Fruit fly (Drosophila melanogaster) whole organism, pupa: Measurements from ENCODE around the gene Sox21b.

Experiments used
- CG10348 ChIP-seq: fragments of 200-800 bp; sonication (Bioruptor generic); IDR thresholded peaks from 2 replicates; pipeline ENCODE4 v1.3.6; 2022; ENCODE audit warnings: missing biosample characterization, missing genetic modification characterization
- CG12605 ChIP-seq: fragments of 200-800 bp; sonication (Bioruptor generic); IDR thresholded peaks from 2 replicates; pipeline ENCODE4 v1.3.6; 2022; ENCODE audit warnings: missing biosample characterization, missing genetic modification characterization
- CG13204 ChIP-seq: fragments of 200-800 bp; sonication (Bioruptor generic); optimal IDR thresholded peaks from 2 replicates; lab custom pipeline; 2018; ENCODE audit warnings: missing biosample characterization, mild to moderate bottlenecking, missing genetic modification characterization, moderate library complexity
- CG14655 ChIP-seq: fragments of 200-800 bp; sonication (Bioruptor generic); optimal IDR thresholded peaks from 3 replicates; lab custom pipeline; 2017; ENCODE audit warnings: mild to moderate bottlenecking, missing biosample characterization, missing genetic modification reagents, missing genetic modification characterization
- CG15710 ChIP-seq: fragments of 200-800 bp; sonication (Bioruptor generic); optimal IDR thresholded peaks from 2 replicates; lab custom pipeline; 2018; ENCODE audit warnings: missing biosample characterization, mild to moderate bottlenecking, missing genetic modification characterization, moderate library complexity
- CG17806 ChIP-seq: fragments of 200-800 bp; sonication (Bioruptor generic); optimal IDR thresholded peaks from 2 replicates; lab custom pipeline; 2018; ENCODE audit warnings: missing biosample characterization, mild to moderate bottlenecking, missing genetic modification characterization, moderate library complexity
- CG32121 ChIP-seq: fragments of 200-800 bp; sonication (Bioruptor generic); IDR thresholded peaks from 2 replicates; pipeline ENCODE4 v1.3.6; 2022; ENCODE audit warnings: missing biosample characterization, missing genetic modification characterization
- CG34367 ChIP-seq: fragments of 200-800 bp; sonication (Bioruptor generic); optimal IDR thresholded peaks from 2 replicates; lab custom pipeline; 2018; ENCODE audit warnings: missing biosample characterization, mild to moderate bottlenecking, missing genetic modification characterization
- CG4496 ChIP-seq: fragments of 200-800 bp; sonication (Bioruptor generic); IDR thresholded peaks from 3 replicates; pipeline ENCODE4 v1.3.6; 2022; ENCODE audit warnings: missing biosample characterization, missing genetic modification characterization
- CG8159 ChIP-seq: fragments of 200-800 bp; sonication (Bioruptor generic); optimal IDR thresholded peaks from 3 replicates; lab custom pipeline; 2018; ENCODE audit warnings: missing biosample characterization, mild to moderate bottlenecking, missing genetic modification characterization, moderate library complexity
- CG8301 ChIP-seq: fragments of 200-800 bp; sonication (Bioruptor generic); optimal IDR thresholded peaks from 2 replicates; lab custom pipeline; 2018; ENCODE audit warnings: missing biosample characterization, mild to moderate bottlenecking, missing genetic modification characterization
- CG9948 ChIP-seq: fragments of 200-800 bp; sonication (Bioruptor generic); optimal IDR thresholded peaks from 2 replicates; lab custom pipeline; 2018; ENCODE audit warnings: missing biosample characterization, mild to moderate bottlenecking, missing genetic modification characterization, moderate library complexity
- D1 ChIP-seq: fragments of 200-800 bp; sonication (Bioruptor generic); optimal IDR thresholded peaks from 2 replicates; lab custom pipeline; 2018; ENCODE audit warnings: missing biosample characterization, mild to moderate bottlenecking, missing genetic modification characterization, moderate library complexity
- EcR ChIP-seq: fragments of 200-800 bp; sonication (Bioruptor generic); optimal IDR thresholded peaks from 3 replicates; lab custom pipeline; 2019; ENCODE audit warnings: missing biosample characterization, missing genetic modification characterization, mild to moderate bottlenecking, moderate library complexity, missing genetic modification reagents
- Ets98B ChIP-seq: fragments of 200-800 bp; sonication (Bioruptor generic); IDR thresholded peaks from 2 replicates; pipeline ENCODE4 v1.3.6; 2022; ENCODE audit warnings: missing biosample characterization, missing genetic modification characterization
- Pif1A ChIP-seq: fragments of 200-800 bp; sonication (Bioruptor generic); optimal IDR thresholded peaks from 3 replicates; lab custom pipeline; 2016; ENCODE audit warnings: missing biosample characterization, missing genetic modification characterization
- Pif1B ChIP-seq: fragments of 200-800 bp; sonication (Bioruptor generic); optimal IDR thresholded peaks from 3 replicates; lab custom pipeline; 2016; ENCODE audit warnings: missing biosample characterization, missing genetic modification characterization
- Snoo ChIP-seq: fragments of 200-800 bp; sonication (Bioruptor generic); optimal IDR thresholded peaks from 3 replicates; lab custom pipeline; 2017; ENCODE audit warnings: missing biosample characterization, mild to moderate bottlenecking, missing genetic modification characterization, inconsistent platforms
- fd96Ca ChIP-seq: fragments of 200-800 bp; sonication (Bioruptor generic); IDR thresholded peaks from 3 replicates; pipeline ENCODE4 v1.3.6; 2022; ENCODE audit warnings: missing biosample characterization, missing genetic modification characterization
- gl ChIP-seq: fragments of 200-800 bp; sonication (Bioruptor generic); optimal IDR thresholded peaks from 2 replicates; lab custom pipeline; 2018; ENCODE audit warnings: missing biosample characterization, mild to moderate bottlenecking, missing genetic modification characterization
- rn ChIP-seq: fragments of 200-800 bp; sonication (Bioruptor generic); IDR thresholded peaks from 2 replicates; pipeline ENCODE4 v1.3.6; 2022; ENCODE audit warnings: missing biosample characterization, missing genetic modification characterization

Sox21b gene

DNA sequence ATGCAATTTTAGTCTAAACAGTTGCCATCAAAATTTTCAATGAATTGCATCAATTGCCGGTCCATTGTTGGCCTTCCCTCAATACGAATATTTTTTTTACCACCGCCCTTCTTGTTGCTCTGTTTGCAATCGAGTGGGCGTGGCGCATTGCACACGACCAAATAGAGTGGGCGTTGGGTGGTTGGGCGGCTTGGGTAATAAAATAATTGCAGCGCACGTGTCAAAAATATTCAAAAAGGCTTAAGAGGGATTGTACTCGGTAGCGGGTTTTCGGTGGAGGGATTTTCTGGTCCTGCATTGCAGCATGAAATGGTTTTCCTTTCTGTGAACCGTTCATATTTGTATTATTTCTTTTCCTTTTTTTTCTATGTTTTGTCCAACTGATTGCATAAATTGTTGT lies 42.1 kb downstream of the Sox21b start:
- TF ChIP-seq rn (GFP tag; lab: Robert Waterston, UW) (no peak), CG15710 (tag; lab: Kevin White, UChicago) (no peak), D1 (no peak), CG4496 (GFP tag; lab: Robert Waterston, UW) (no peak), Pif1A (GFP tag; lab: Kevin White, UChicago) (no peak), CG8301 (tag; lab: Kevin White, UChicago) (no peak), gl (tag; lab: Kevin White, UChicago) (no peak), Ets98B (GFP tag; lab: Robert Waterston, UW) (no peak), Pif1B (GFP tag; lab: Kevin White, UChicago) (no peak), fd96Ca (GFP tag; lab: Robert Waterston, UW) (no peak)
- TF ChIP-seq, all 21 proteins: peak for 0

DNA sequence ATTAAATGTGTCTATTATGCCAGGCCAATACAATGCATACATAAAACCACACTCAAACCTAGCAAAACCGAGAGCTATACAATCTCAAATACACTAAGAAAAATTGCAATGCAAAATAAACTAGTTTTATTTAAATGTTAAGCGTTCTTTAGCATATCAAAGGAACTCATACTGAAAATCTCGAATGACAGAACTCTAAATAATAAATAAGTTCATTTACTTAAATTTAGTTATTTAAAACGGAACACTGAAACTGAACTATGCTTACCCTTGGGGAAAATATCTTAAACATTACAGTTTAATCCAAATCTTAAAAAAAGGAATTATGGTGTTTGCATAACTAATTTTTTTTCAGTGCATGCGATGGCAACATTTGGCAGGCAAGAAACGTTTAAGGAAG lies 44.9 kb downstream of the Sox21b start:
- TF ChIP-seq CG17806 (tag; lab: Kevin White, UChicago): no peak
- TF ChIP-seq CG9948: no peak
- no peak for TF ChIP-seq EcR (GFP tag; lab: Kevin White, UChicago)
- TF ChIP-seq CG10348 (GFP tag; lab: Robert Waterston, UW): no peak
- no peak for TF ChIP-seq CG4496 (GFP tag; lab: Robert Waterston, UW)
- TF ChIP-seq Pif1B (GFP tag; lab: Kevin White, UChicago): no peak
- TF ChIP-seq rn (GFP tag; lab: Robert Waterston, UW): no peak
- TF ChIP-seq Snoo (tag; lab: Kevin White, UChicago): no peak
- no peak for TF ChIP-seq gl (tag; lab: Kevin White, UChicago)
- TF ChIP-seq CG12605 (GFP tag; lab: Robert Waterston, UW): no peak
- no peak for TF ChIP-seq CG8159 (tag; lab: Kevin White, UChicago)
- TF ChIP-seq CG13204 (GFP tag; lab: Kevin White, UChicago): no peak
- TF ChIP-seq CG32121 (GFP tag; lab: Robert Waterston, UW): no peak
- no peak for TF ChIP-seq Ets98B (GFP tag; lab: Robert Waterston, UW)
- TF ChIP-seq Pif1A (GFP tag; lab: Kevin White, UChicago): no peak
- TF ChIP-seq fd96Ca (GFP tag; lab: Robert Waterston, UW): no peak
- TF ChIP-seq CG34367 (tag; lab: Kevin White, UChicago): no peak
- TF ChIP-seq CG15710 (tag; lab: Kevin White, UChicago): no peak
- TF ChIP-seq CG8301 (tag; lab: Kevin White, UChicago): no peak
- no peak for TF ChIP-seq CG14655 (GFP tag; lab: Kevin White, UChicago)

DNA sequence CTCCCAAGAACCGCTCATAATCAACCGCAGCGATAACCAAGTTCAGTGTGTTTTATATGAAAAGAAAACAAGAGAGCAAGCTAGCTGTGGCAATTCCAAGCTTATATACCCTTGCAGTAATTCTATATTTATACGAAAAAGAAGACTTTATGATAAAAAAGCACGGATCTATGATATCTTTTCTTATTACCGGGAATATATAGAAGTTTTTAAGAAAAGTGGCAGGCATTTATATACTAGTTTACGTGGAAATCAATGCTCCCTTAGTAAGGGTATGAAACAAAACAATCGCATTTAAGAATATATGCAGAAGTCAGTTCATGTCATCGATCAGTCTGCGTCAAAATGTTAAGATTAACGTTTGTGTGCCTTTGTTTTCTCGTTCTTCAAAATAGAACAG lies 47.8 kb downstream of the Sox21b start, which contains the start of gene CG8100:
Gene CG8100 (plus strand): TSS at position 333 of the 400 bp plus-strand sequence.
- peak; percentile 69; the same call in 1 of the 2 replicates for TF ChIP-seq Ets98B (GFP tag; lab: Robert Waterston, UW)
- TF ChIP-seq CG12605 (GFP tag; lab: Robert Waterston, UW): no peak
- peak; percentile 43 for TF ChIP-seq CG34367 (tag; lab: Kevin White, UChicago)
- TF ChIP-seq CG10348 (GFP tag; lab: Robert Waterston, UW): no peak
- no peak for TF ChIP-seq fd96Ca (GFP tag; lab: Robert Waterston, UW)
- no peak for TF ChIP-seq CG13204 (GFP tag; lab: Kevin White, UChicago)
- TF ChIP-seq CG8159 (tag; lab: Kevin White, UChicago): peak; percentile 84
- TF ChIP-seq CG32121 (GFP tag; lab: Robert Waterston, UW): no peak
- no peak for TF ChIP-seq CG9948
- no peak for TF ChIP-seq gl (tag; lab: Kevin White, UChicago)
- TF ChIP-seq EcR (GFP tag; lab: Kevin White, UChicago): peak; percentile 51
- peak; percentile 40 for TF ChIP-seq Pif1B (GFP tag; lab: Kevin White, UChicago)
- no peak for TF ChIP-seq rn (GFP tag; lab: Robert Waterston, UW)
- no peak for TF ChIP-seq CG17806 (tag; lab: Kevin White, UChicago)
- peak; percentile 76 for TF ChIP-seq CG14655 (GFP tag; lab: Kevin White, UChicago)
- no peak for TF ChIP-seq D1
- no peak for TF ChIP-seq CG4496 (GFP tag; lab: Robert Waterston, UW)
- peak; percentile 63 for TF ChIP-seq Pif1A (GFP tag; lab: Kevin White, UChicago)
- TF ChIP-seq CG15710 (tag; lab: Kevin White, UChicago): peak; percentile 65
- TF ChIP-seq CG8301 (tag; lab: Kevin White, UChicago): peak; percentile 70
- peak; percentile 61 for TF ChIP-seq Snoo (tag; lab: Kevin White, UChicago)

dm6 chr3L:14079224-14079623 lies 51.9 kb downstream of the Sox21b start:
- TF ChIP-seq CG4496 (GFP tag; lab: Robert Waterston, UW) (no peak), gl (tag; lab: Kevin White, UChicago) (no peak), Ets98B (GFP tag; lab: Robert Waterston, UW) (no peak), CG32121 (GFP tag; lab: Robert Waterston, UW) (no peak), CG13204 (GFP tag; lab: Kevin White, UChicago) (no peak), Pif1B (GFP tag; lab: Kevin White, UChicago) (no peak)

dm6 chr3L:14078227-14078626 lies 52.9 kb downstream of the Sox21b start:
- no peak for TF ChIP-seq CG34367 (tag; lab: Kevin White, UChicago)
- TF ChIP-seq CG9948: no peak
- TF ChIP-seq rn (GFP tag; lab: Robert Waterston, UW): no peak
- TF ChIP-seq CG10348 (GFP tag; lab: Robert Waterston, UW): no peak
- no peak for TF ChIP-seq CG32121 (GFP tag; lab: Robert Waterston, UW)
- no peak for TF ChIP-seq D1
- no peak for TF ChIP-seq CG12605 (GFP tag; lab: Robert Waterston, UW)

dm6 chr3L:14076559-14076958 lies 54.6 kb downstream of the Sox21b start:
- no peak for TF ChIP-seq CG8301 (tag; lab: Kevin White, UChicago)
- no peak for TF ChIP-seq CG34367 (tag; lab: Kevin White, UChicago)
- TF ChIP-seq CG12605 (GFP tag; lab: Robert Waterston, UW): no peak
- no peak for TF ChIP-seq CG10348 (GFP tag; lab: Robert Waterston, UW)
- no peak for TF ChIP-seq Pif1B (GFP tag; lab: Kevin White, UChicago)
